Worm (Caenorhabditis elegans): Measurements from ENCODE around the gene C16C8.8.

DNA sequence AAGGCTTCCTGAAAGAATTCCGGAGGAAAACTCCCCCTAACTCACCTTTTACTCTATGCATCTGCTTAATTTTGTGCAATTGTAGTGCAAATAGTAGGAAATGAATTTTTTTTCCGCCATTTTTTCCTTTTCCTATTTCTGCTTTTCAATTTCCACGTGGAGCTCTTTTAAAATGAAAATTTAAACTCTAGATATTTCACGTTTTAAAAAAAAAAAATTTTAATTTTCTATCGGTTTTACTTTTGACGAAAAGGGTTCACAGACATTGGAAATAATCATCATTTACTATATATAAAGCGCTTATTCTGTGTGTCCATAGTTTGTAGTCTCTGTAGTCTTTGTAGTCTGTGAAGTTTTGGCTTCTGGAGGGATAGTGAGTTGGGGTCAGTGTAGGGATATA is 20.1 kb upstream of the C16C8.8 start, which contains the start of gene Y49F6B.8:
- TF ChIP-seq T22C8.4 (GFP tag; IDR thresholded peaks at IDR 0.05) (no peak), cog-1 (tag; optimal IDR thresholded peaks at IDR 0.05) (no peak), ztf-23 (GFP tag; IDR thresholded peaks at IDR 0.05) (no peak), klf-2 (GFP tag; conservative IDR thresholded peaks at IDR 0.05) (no peak), flt-1 (GFP tag; IDR thresholded peaks at IDR 0.05) (no peak), ztf-29 (GFP tag; IDR thresholded peaks at IDR 0.05) (no peak)
